Fruit fly (Drosophila melanogaster) whole organism, embryonic: ENCODE results near the gene sle.
"Not testable (repeated sequence)": the region's sequence is repeated elsewhere in the genome, so short reads cannot be mapped to it uniquely, and the experiment has no call there.

Experiments used
- CG10267 ChIP-seq: fragments of 200-800 bp; sonication (Bioruptor generic); optimal IDR thresholded peaks from 2 replicates; lab custom pipeline; 2018; ENCODE audit warnings: missing biosample characterization, mild to moderate bottlenecking, missing genetic modification characterization, moderate library complexity
- CG10366 ChIP-seq: fragments of 200-800 bp; sonication (Bioruptor generic); IDR thresholded peaks from 2 replicates; pipeline ENCODE4 v1.3.6; 2022; ENCODE audit warnings: missing biosample characterization, missing genetic modification characterization
- CG12659 ChIP-seq: fragments of 200-800 bp; sonication (Bioruptor generic); optimal IDR thresholded peaks from 3 replicates; lab custom pipeline; 2017; ENCODE audit warnings: mild to moderate bottlenecking, missing biosample characterization, missing genetic modification reagents, missing genetic modification characterization
- CG13296 ChIP-seq: fragments of 200-800 bp; sonication (Bioruptor generic); optimal IDR thresholded peaks from 3 replicates; lab custom pipeline; 2018; ENCODE audit warnings: missing biosample characterization, mild to moderate bottlenecking, missing genetic modification characterization
- CG13894 ChIP-seq: fragments of 200-800 bp; sonication (Bioruptor generic); optimal IDR thresholded peaks from 3 replicates; lab custom pipeline; 2018; ENCODE audit warnings: missing biosample characterization, mild to moderate bottlenecking, missing genetic modification characterization, moderate library complexity
- CG16863 ChIP-seq: fragments of 200-800 bp; sonication (Bioruptor generic); optimal IDR thresholded peaks from 3 replicates; lab custom pipeline; 2016; ENCODE audit warnings: missing biosample characterization, missing genetic modification characterization
- CG17186 ChIP-seq: fragments of 200-800 bp; sonication (Bioruptor generic); optimal IDR thresholded peaks from 3 replicates; lab custom pipeline; 2017; ENCODE audit warnings: missing biosample characterization, missing genetic modification reagents, missing genetic modification characterization
- CG17829 ChIP-seq: fragments of 200-800 bp; optimal IDR thresholded peaks from 2 replicates; lab custom pipeline; 2019; ENCODE audit warnings: missing biosample characterization, mild to moderate bottlenecking, missing genetic modification characterization, moderate library complexity
- CG17912 ChIP-seq: fragments of 200-800 bp; sonication (Bioruptor generic); optimal IDR thresholded peaks from 2 replicates; lab custom pipeline; 2018; ENCODE audit warnings: missing biosample characterization, mild to moderate bottlenecking, missing genetic modification characterization
- CG2129 ChIP-seq: fragments of 200-800 bp; sonication (Bioruptor generic); IDR thresholded peaks from 2 replicates; pipeline ENCODE4 v1.3.6; 2022; ENCODE audit warnings: missing biosample characterization, missing genetic modification characterization; ENCODE audit not compliant: partially characterized antibody
- CG32767 ChIP-seq: fragments of 200-800 bp; sonication (Bioruptor generic); IDR thresholded peaks from 2 replicates; pipeline ENCODE4 v1.3.6; 2022; ENCODE audit warnings: missing biosample characterization, missing genetic modification characterization
- CG4820 ChIP-seq: fragments of 200-800 bp; sonication (Bioruptor generic); optimal IDR thresholded peaks from 3 replicates; lab custom pipeline; 2016; ENCODE audit warnings: missing biosample characterization, missing genetic modification characterization
- CG4854 ChIP-seq: fragments of 200-800 bp; sonication (Bioruptor generic); optimal IDR thresholded peaks from 2 replicates; lab custom pipeline; 2016; ENCODE audit warnings: missing biosample characterization, missing genetic modification characterization, inconsistent platforms
- CG7839 ChIP-seq: fragments of 200-800 bp; sonication (Bioruptor generic); optimal IDR thresholded peaks from 3 replicates; lab custom pipeline; 2018; ENCODE audit warnings: missing biosample characterization, mild to moderate bottlenecking, missing genetic modification characterization, moderate library complexity
- CG8281 ChIP-seq: fragments of 200-800 bp; sonication (Bioruptor generic); optimal IDR thresholded peaks from 2 replicates; lab custom pipeline; 2018; ENCODE audit warnings: missing biosample characterization, mild to moderate bottlenecking, missing genetic modification characterization, moderate library complexity
- CG8290 ChIP-seq, 3 experiments: fragments of 200-800 bp; sonication (Bioruptor generic); optimal IDR thresholded peaks; 2 replicates each; lab custom pipeline; 2016 to 2019; ENCODE audit warnings: missing biosample characterization in 3 of 3, missing genetic modification characterization in 3 of 3, mild to moderate bottlenecking in 2 of 3, moderate library complexity in 1 of 3
- CG9797 ChIP-seq: fragments of 200-800 bp; sonication (Bioruptor generic); optimal IDR thresholded peaks from 3 replicates; lab custom pipeline; 2018; ENCODE audit warnings: missing biosample characterization, mild to moderate bottlenecking, missing genetic modification characterization
- CG9876 ChIP-seq: fragments of 200-800 bp; sonication (Bioruptor generic); optimal IDR thresholded peaks from 2 replicates; lab custom pipeline; 2016; ENCODE audit warnings: missing biosample characterization, missing genetic modification characterization
- D19B ChIP-seq: fragments of 200-800 bp; sonication (Bioruptor generic); optimal IDR thresholded peaks from 2 replicates; lab custom pipeline; 2017; ENCODE audit warnings: missing biosample characterization, mild to moderate bottlenecking, missing genetic modification characterization
- Doc3 ChIP-seq: fragments of 200-800 bp; sonication (Bioruptor generic); IDR thresholded peaks from 3 replicates; pipeline ENCODE4 v1.3.6; 2022; ENCODE audit warnings: missing biosample characterization, missing genetic modification characterization; ENCODE audit not compliant: partially characterized antibody
- ERR ChIP-seq: fragments of 200-800 bp; sonication (Bioruptor generic); optimal IDR thresholded peaks from 2 replicates; lab custom pipeline; 2016; ENCODE audit warnings: missing biosample characterization, missing genetic modification characterization
- Fer1 ChIP-seq: fragments of 200-800 bp; sonication (Bioruptor generic); optimal IDR thresholded peaks from 2 replicates; lab custom pipeline; 2017; ENCODE audit warnings: missing biosample characterization, mild to moderate bottlenecking, missing genetic modification characterization
- Hmr ChIP-seq: fragments of 200-800 bp; sonication (Bioruptor generic); optimal IDR thresholded peaks from 3 replicates; lab custom pipeline; 2017; ENCODE audit warnings: mild to moderate bottlenecking, missing biosample characterization, missing genetic modification reagents, missing genetic modification characterization
- Hr3 ChIP-seq: fragments of 200-800 bp; sonication (Bioruptor generic); optimal IDR thresholded peaks from 3 replicates; lab custom pipeline; 2016; ENCODE audit warnings: missing biosample characterization, missing genetic modification characterization
- Pdp1 ChIP-seq, 2 experiments: fragments of 200-800 bp; sonication (Bioruptor generic); optimal IDR thresholded peaks; 3 replicates each; lab custom pipeline; 2016; ENCODE audit warnings: missing biosample characterization in 2 of 2, missing genetic modification characterization in 2 of 2, mild to moderate bottlenecking in 1 of 2, moderate library complexity in 1 of 2
- Sry-δ ChIP-seq: fragments of 200-800 bp; sonication (Bioruptor generic); optimal IDR thresholded peaks from 2 replicates; lab custom pipeline; 2016; ENCODE audit warnings: missing biosample characterization, missing genetic modification characterization
- Taf1 ChIP-seq: fragments of 200-800 bp; sonication (Bioruptor generic); IDR thresholded peaks from 2 replicates; pipeline ENCODE4 v1.3.6; 2022; ENCODE audit warnings: missing biosample characterization, missing genetic modification characterization
- YL-1 ChIP-seq: fragments of 200-800 bp; sonication (Bioruptor generic); optimal IDR thresholded peaks from 3 replicates; lab custom pipeline; 2017; ENCODE audit warnings: missing biosample characterization, mild to moderate bottlenecking, missing genetic modification characterization
- amos ChIP-seq: fragments of 200-800 bp; sonication (Bioruptor generic); IDR thresholded peaks from 2 replicates; pipeline ENCODE4 v1.3.6; 2022; ENCODE audit warnings: missing biosample characterization, missing genetic modification characterization; ENCODE audit not compliant: partially characterized antibody
- chinmo ChIP-seq: fragments of 200-800 bp; sonication (Bioruptor generic); IDR thresholded peaks from 4 replicates; pipeline ENCODE4 v1.3.6; 2022; ENCODE audit warnings: missing biosample characterization, missing genetic modification characterization; ENCODE audit not compliant: partially characterized antibody
- crol ChIP-seq: fragments of 200-800 bp; sonication (Bioruptor generic); IDR thresholded peaks from 2 replicates; pipeline ENCODE4 v1.3.6; 2022; ENCODE audit warnings: missing biosample characterization, missing genetic modification characterization
- crp ChIP-seq, 2 experiments: fragments of 200-800 bp; sonication (Bioruptor generic); optimal IDR thresholded peaks; 2 replicates in 1 of 2; 3 replicates in 1 of 2; lab custom pipeline; 2017; ENCODE audit warnings: missing biosample characterization in 2 of 2, missing genetic modification characterization in 2 of 2, mild to moderate bottlenecking in 1 of 2, moderate library complexity in 1 of 2
- danr ChIP-seq: fragments of 200-800 bp; sonication (Bioruptor generic); IDR thresholded peaks from 2 replicates; pipeline ENCODE4 v1.3.6; 2022; ENCODE audit warnings: missing biosample characterization, missing genetic modification characterization
- eve ChIP-seq, 2 experiments: fragments of >200 bp; optimal IDR thresholded peaks; 2 replicates each; lab custom pipeline; 2017; ENCODE audit warnings: missing biosample characterization in 2 of 2, missing genetic modification characterization in 2 of 2
- fd3F ChIP-seq: fragments of 200-800 bp; sonication (Bioruptor generic); optimal IDR thresholded peaks from 2 replicates; lab custom pipeline; 2018; ENCODE audit warnings: missing biosample characterization, mild to moderate bottlenecking, missing genetic modification characterization, moderate library complexity
- gem ChIP-seq: fragments of 200-800 bp; sonication (Bioruptor generic); optimal IDR thresholded peaks from 2 replicates; lab custom pipeline; 2019; ENCODE audit warnings: missing biosample characterization, mild to moderate bottlenecking, missing genetic modification characterization, moderate library complexity
- hb ChIP-seq: fragments of 200-800 bp; sonication (Bioruptor generic); IDR thresholded peaks from 3 replicates; pipeline ENCODE4 v1.3.6; 2022; ENCODE audit warnings: missing biosample characterization, missing genetic modification characterization; ENCODE audit not compliant: partially characterized antibody
- insv ChIP-seq, 2 experiments: fragments of 200-800 bp; sonication (Bioruptor generic); optimal IDR thresholded peaks; 3 replicates each; lab custom pipeline; 2016 to 2018; ENCODE audit warnings: missing biosample characterization in 2 of 2, missing genetic modification characterization in 2 of 2
- lov ChIP-seq, 2 experiments: fragments of 200-800 bp in 1 of 2; fragments of >200 bp in 1 of 2; sonication (Bioruptor generic) in 1 of 2; IDR thresholded peaks in 1 of 2; optimal IDR thresholded peaks in 1 of 2; 2 replicates in 1 of 2; 3 replicates in 1 of 2; pipeline versions ENCODE4 v1.3.6 to Lab custom; 2017 to 2022; ENCODE audit warnings: missing biosample characterization in 1 of 2, missing genetic modification characterization in 1 of 2
- onecut ChIP-seq: fragments of 200-800 bp; sonication (Bioruptor generic); IDR thresholded peaks from 2 replicates; pipeline ENCODE4 v1.3.6; 2022; ENCODE audit warnings: missing biosample characterization, missing genetic modification characterization
- phol ChIP-seq: fragments of 200-800 bp; sonication (Bioruptor generic); optimal IDR thresholded peaks from 3 replicates; lab custom pipeline; 2018; ENCODE audit warnings: missing biosample characterization, mild to moderate bottlenecking, missing genetic modification characterization, moderate library complexity
- repo ChIP-seq: fragments of 200-800 bp; sonication (Bioruptor generic); optimal IDR thresholded peaks from 2 replicates; lab custom pipeline; 2016; ENCODE audit warnings: missing biosample characterization, missing genetic modification characterization
- scrt ChIP-seq: fragments of 200-800 bp; sonication (Bioruptor generic); optimal IDR thresholded peaks from 2 replicates; lab custom pipeline; 2018; ENCODE audit warnings: missing biosample characterization, mild to moderate bottlenecking, missing genetic modification characterization, moderate library complexity
- sd ChIP-seq: fragments of 200-800 bp; sonication (Bioruptor generic); optimal IDR thresholded peaks from 3 replicates; lab custom pipeline; 2018; ENCODE audit warnings: missing biosample characterization, mild to moderate bottlenecking, missing genetic modification characterization, moderate library complexity

The sle gene

DNA sequence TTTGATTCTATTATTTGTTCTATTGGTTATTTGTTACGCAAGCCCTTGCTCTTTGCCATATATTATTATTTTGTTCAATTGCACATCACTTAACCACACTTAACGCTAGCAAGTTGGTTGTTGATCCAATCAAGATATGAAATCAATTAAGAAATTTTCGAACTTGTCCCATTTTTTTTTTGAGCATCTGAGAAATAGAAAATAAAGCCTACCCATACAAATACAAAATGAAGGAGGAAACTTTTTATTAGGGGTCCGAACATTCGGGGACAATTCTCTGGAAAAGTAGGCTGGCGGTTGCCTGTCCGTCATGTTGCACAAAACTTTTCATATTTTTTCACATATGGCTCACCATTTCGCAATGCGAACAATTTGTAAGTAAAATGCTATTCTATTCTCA lies 7.7 kb downstream of the sle start, which contains the start of gene CG18545:
Gene CG18545, plus strand, starts transcription at position 301 of the 400 bp plus-strand sequence.
- not testable (repeated sequence) for TF ChIP-seq onecut (GFP tag; lab: Robert Waterston, UW); CG4820 (GFP tag; lab: Kevin White, UChicago); insv (GFP tag; optimal IDR thresholded peaks at IDR 0.05; lab: Kevin White, UChicago)

DNA sequence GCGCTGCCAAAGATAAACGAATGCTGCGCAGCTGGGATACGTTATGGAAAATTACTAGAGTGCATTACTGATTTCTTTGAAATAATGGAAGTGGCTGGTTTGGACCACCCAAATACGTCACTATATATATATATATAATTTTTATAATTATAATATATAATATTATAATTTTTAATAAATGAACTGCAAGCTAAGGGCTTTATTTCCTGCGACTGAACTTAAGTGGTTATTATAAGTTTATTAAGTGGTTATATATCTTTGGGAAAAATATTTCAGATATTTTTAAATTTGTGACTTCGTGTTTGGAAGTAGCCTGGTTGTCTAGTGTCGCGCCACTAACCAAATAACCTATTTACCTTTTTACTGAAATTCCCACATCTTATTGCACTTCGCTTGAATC lies 15.5 kb downstream of the sle start, which contains the start of gene CG31406:
Gene CG31406, plus strand, starts transcription at position 301 of the 400 bp plus-strand sequence.
- not testable (repeated sequence) for TF ChIP-seq fd3F (GFP tag; lab: Kevin White, UChicago); D19B (GFP tag; lab: Kevin White, UChicago); crol (GFP tag; lab: Robert Waterston, UW)

DNA sequence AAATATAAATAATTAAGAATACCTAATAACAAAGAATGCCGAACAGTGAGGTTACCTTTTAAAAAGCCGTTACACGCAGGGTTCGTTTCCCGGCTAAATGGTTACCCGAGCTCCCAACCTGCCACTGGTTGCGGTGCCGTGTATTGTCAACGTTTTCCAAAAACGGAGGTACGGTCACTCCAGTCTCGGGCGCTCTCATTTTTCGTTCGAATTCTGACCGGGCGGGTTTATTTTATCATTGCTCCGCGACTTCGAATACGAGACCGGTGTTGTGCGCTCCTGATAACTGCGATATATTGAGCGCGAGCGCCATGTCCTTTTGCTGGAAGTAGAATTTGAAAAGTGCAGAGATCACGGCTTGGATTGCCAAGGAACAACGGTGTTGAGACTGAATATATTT lies 17.1 kb downstream of the sle start, which contains the start of gene jumu:
Gene jumu, plus strand, starts transcription at position 196 of the 400 bp plus-strand sequence.
- TF ChIP-seq CG32767 (GFP tag; lab: Robert Waterston, UW) (no peak), hb (GFP tag; lab: Robert Waterston, UW) (no peak), Hr3 (GFP tag; lab: Kevin White, UChicago) (peak; percentile 18), CG7839 (peak; percentile 22), eve (GFP tag; optimal IDR thresholded peaks at IDR 0.05; lab: Kevin White, UChicago) (no peak), CG17186 (GFP tag; lab: Kevin White, UChicago) (peak; percentile 61), CG8281 (tag; lab: Kevin White, UChicago) (no peak), gem (tag; lab: Kevin White, UChicago) (peak; percentile 25), CG10267 (tag; lab: Kevin White, UChicago) (peak; percentile 72), phol (tag; lab: Kevin White, UChicago) (peak; percentile 58), Taf1 (no peak), CG8290 (GFP tag; optimal IDR thresholded peaks at IDR 0.05; lab: Kevin White, UChicago) (no peak), CG8290 (tag; optimal IDR thresholded peaks at IDR 0.05; lab: Kevin White, UChicago) (peak in 1 of 2 experiments; percentile 71), Sry-δ (peak; percentile 44), CG17912 (GFP tag; lab: Kevin White, UChicago) (no peak), Doc3 (GFP tag; lab: Robert Waterston, UW) (no peak), lov (optimal IDR thresholded peaks at IDR 0.05; lab: Kevin White, UChicago) (no peak), lov (GFP tag; IDR thresholded peaks at IDR 0.05; lab: Robert Waterston, UW) (no peak), Pdp1 (GFP tag; optimal IDR thresholded peaks at IDR 0.05; lab: Kevin White, UChicago) (peak in 1 of 2 experiments; percentile 61), YL-1 (GFP tag; lab: Kevin White, UChicago) (no peak), sd (tag; lab: Kevin White, UChicago) (peak; percentile 49), CG2129 (GFP tag; lab: Robert Waterston, UW) (no peak), chinmo (GFP tag; lab: Robert Waterston, UW) (no peak), CG13296 (GFP tag; lab: Kevin White, UChicago) (no peak), repo (GFP tag; lab: Kevin White, UChicago) (no peak), CG17829 (tag; lab: Kevin White, UChicago) (peak; percentile 69), CG13894 (tag; lab: Kevin White, UChicago) (peak; percentile 41), ERR (GFP tag; lab: Kevin White, UChicago) (peak; percentile 7), Fer1 (GFP tag; lab: Kevin White, UChicago) (peak; percentile 25), Hmr (GFP tag; lab: Kevin White, UChicago) (peak; percentile 79), scrt (peak; percentile 78), CG4854 (GFP tag; lab: Kevin White, UChicago) (no peak), crp (GFP tag; optimal IDR thresholded peaks at IDR 0.05; lab: Kevin White, UChicago) (no peak), CG16863 (GFP tag; lab: Kevin White, UChicago) (no peak), amos (GFP tag; lab: Robert Waterston, UW) (no peak), CG12659 (GFP tag; lab: Kevin White, UChicago) (no peak), CG9876 (GFP tag; lab: Kevin White, UChicago) (no peak), CG10366 (GFP tag; lab: Robert Waterston, UW) (no peak), danr (GFP tag; lab: Robert Waterston, UW) (no peak), CG9797 (GFP tag; lab: Kevin White, UChicago) (peak; percentile 100)
